Worm (Caenorhabditis elegans) whole organism, early embryonic: ENCODE results near the gene T04G9.4.
A peak's percentile ranks its signal among the peaks of the same experiment; 100 is the strongest.

Experiments used
- B0310.2 ChIP-seq: sonication (generic microtip); optimal IDR thresholded peaks from 2 replicates; lab custom pipeline; 2016; ENCODE audit warnings: mild to moderate bottlenecking, missing genetic modification characterization, missing compliant biosample characterization
- F13C5.2 ChIP-seq: sonication (generic microtip); optimal IDR thresholded peaks from 2 replicates; lab custom pipeline; 2017; ENCODE audit warnings: mild to moderate bottlenecking, missing genetic modification characterization, inconsistent platforms, missing compliant biosample characterization
- aly-1 ChIP-seq: sonication (generic microtip); optimal IDR thresholded peaks from 2 replicates; lab custom pipeline; 2016; ENCODE audit warnings: missing genetic modification characterization, missing compliant biosample characterization
- ama-1 ChIP-seq: fragments of 150-350 bp; optimal IDR thresholded peaks from 2 replicates; lab custom pipeline; 2014
- ceh-13 ChIP-seq: fragments of 200-800 bp; sonication (Bioruptor generic); optimal IDR thresholded peaks from 2 replicates; lab custom pipeline; 2018; ENCODE audit warnings: mild to moderate bottlenecking, missing genetic modification characterization, missing compliant biosample characterization
- ceh-36 ChIP-seq: sonication (generic microtip); optimal IDR thresholded peaks from 2 replicates; lab custom pipeline; 2016; ENCODE audit warnings: missing genetic modification characterization, inconsistent platforms, missing compliant biosample characterization
- ets-7 ChIP-seq: sonication (generic microtip); optimal IDR thresholded peaks from 2 replicates; lab custom pipeline; 2016; ENCODE audit warnings: missing genotype, missing genetic modification characterization, missing compliant biosample characterization
- flt-1 ChIP-seq: fragments of 200-800 bp; sonication (Bioruptor generic); IDR thresholded peaks from 2 replicates; pipeline ENCODE4 v1.3.6; 2022; ENCODE audit warnings: missing genetic modification characterization, missing compliant biosample characterization
- hmbx-1 ChIP-seq: sonication (generic microtip); optimal IDR thresholded peaks from 2 replicates; lab custom pipeline; 2016; ENCODE audit warnings: mild to moderate bottlenecking, missing genetic modification characterization, missing compliant biosample characterization
- hmg-4 ChIP-seq: fragments of 200-800 bp; sonication (Bioruptor generic); optimal IDR thresholded peaks from 2 replicates; lab custom pipeline; 2018; ENCODE audit warnings: mild to moderate bottlenecking, missing genetic modification characterization, missing compliant biosample characterization
- hnd-1 ChIP-seq: sonication (generic microtip); optimal IDR thresholded peaks from 2 replicates; lab custom pipeline; 2016; ENCODE audit warnings: missing genetic modification characterization, missing compliant biosample characterization
- pes-1 ChIP-seq: fragments of 200-800 bp; sonication (Bioruptor generic); IDR thresholded peaks from 2 replicates; pipeline ENCODE4 v1.3.6; 2022; ENCODE audit warnings: missing genetic modification reagents, missing genetic modification characterization, missing compliant biosample characterization
- scrt-1 ChIP-seq: fragments of 200-800 bp; sonication (Bioruptor generic); IDR thresholded peaks from 2 replicates; pipeline ENCODE4 v1.3.6; 2022; ENCODE audit warnings: missing genetic modification characterization, missing compliant biosample characterization
- sea-1 ChIP-seq: fragments of 200-800 bp; sonication (Bioruptor generic); conservative IDR thresholded peaks from 2 replicates; pipeline ENCODE4 v1.3.6; 2022; ENCODE audit warnings: missing genetic modification characterization, missing compliant biosample characterization
- tbx-11 ChIP-seq: fragments of 200-800 bp; sonication (Bioruptor generic); IDR thresholded peaks from 2 replicates; pipeline ENCODE4 v1.3.6; 2022; ENCODE audit warnings: missing genetic modification characterization, missing compliant biosample characterization
- tbx-37 ChIP-seq: fragments of 200-800 bp; sonication (Bioruptor generic); conservative IDR thresholded peaks from 2 replicates; pipeline ENCODE4 v1.3.6; 2022; ENCODE audit warnings: missing genetic modification reagents, missing genetic modification characterization, missing compliant biosample characterization
- tra-4 ChIP-seq: sonication (generic microtip); optimal IDR thresholded peaks from 2 replicates; lab custom pipeline; 2017; ENCODE audit warnings: missing genetic modification characterization, missing compliant biosample characterization

The T04G9.4 gene

ce11 chrX:763452-763851 is 8.8 kb upstream of the T04G9.4 start, which contains the start of gene dyf-11:
Gene dyf-11, plus strand, starts transcription at chrX:763752.
- TF ChIP-seq B0310.2 (tag; lab: Kevin White, UChicago) (no peak), scrt-1 (GFP tag; lab: Robert Waterston, UW) (no peak), pes-1 (GFP tag; lab: Robert Waterston, UW) (no peak), ets-7 (tag; lab: Kevin White, UChicago) (no peak), ceh-13 (no peak), tra-4 (tag; lab: Kevin White, UChicago) (no peak), ceh-36 (tag; lab: Kevin White, UChicago) (no peak), tbx-37 (GFP tag; lab: Robert Waterston, UW) (no peak), sea-1 (no peak), ama-1 (lab: Kevin White, UChicago) (no peak)

ce11 chrX:768061-768646 is 4.1 kb upstream of the T04G9.4 start, which contains the start of the genes trap-2 and ile-2:
Gene trap-2, minus strand, starts transcription at chrX:768069.
Gene ile-2, plus strand, starts transcription at chrX:768596.
- peak; percentile 89 for TF ChIP-seq F13C5.2
- no peak for TF ChIP-seq hmbx-1 (tag; lab: Kevin White, UChicago)
- peak; percentile 78 for TF ChIP-seq hmg-4 (GFP tag; lab: Kevin White, UChicago)
- TF ChIP-seq scrt-1 (GFP tag; lab: Robert Waterston, UW): no peak
- no peak for TF ChIP-seq ama-1 (lab: Kevin White, UChicago)
- no peak for TF ChIP-seq hnd-1 (tag; lab: Kevin White, UChicago)
- TF ChIP-seq ceh-36 (tag; lab: Kevin White, UChicago): no peak
- TF ChIP-seq aly-1 (tag; lab: Kevin White, UChicago): no peak
- peak; percentile 69; the same call in 1 of the 2 replicates for TF ChIP-seq sea-1
- TF ChIP-seq ets-7 (tag; lab: Kevin White, UChicago): peak; percentile 37
- no peak for TF ChIP-seq tbx-11
- TF ChIP-seq pes-1 (GFP tag; lab: Robert Waterston, UW): no peak; the same call in 1 of the 2 replicates
- TF ChIP-seq ceh-13: no peak
- peak; percentile 57; the same call in 1 of the 2 replicates for TF ChIP-seq flt-1 (GFP tag; lab: Robert Waterston, UW)
- no peak for TF ChIP-seq tra-4 (tag; lab: Kevin White, UChicago)
- no peak for TF ChIP-seq tbx-37 (GFP tag; lab: Robert Waterston, UW)
- no peak for TF ChIP-seq B0310.2 (tag; lab: Kevin White, UChicago)

ce11 chrX:769550-769949 is 2.7 kb upstream of the T04G9.4 start:
- TF ChIP-seq flt-1 (GFP tag; lab: Robert Waterston, UW): no peak
- no peak for TF ChIP-seq B0310.2 (tag; lab: Kevin White, UChicago)
- TF ChIP-seq ama-1 (lab: Kevin White, UChicago): no peak
- TF ChIP-seq hmg-4 (GFP tag; lab: Kevin White, UChicago): no peak
- no peak for TF ChIP-seq tbx-37 (GFP tag; lab: Robert Waterston, UW)
- TF ChIP-seq sea-1: no peak
- TF ChIP-seq tbx-11: no peak
- TF ChIP-seq F13C5.2: no peak
- TF ChIP-seq ceh-36 (tag; lab: Kevin White, UChicago): no peak
- TF ChIP-seq tra-4 (tag; lab: Kevin White, UChicago): no peak
- no peak for TF ChIP-seq ceh-13
- TF ChIP-seq aly-1 (tag; lab: Kevin White, UChicago): no peak
- no peak for TF ChIP-seq pes-1 (GFP tag; lab: Robert Waterston, UW)
- TF ChIP-seq ets-7 (tag; lab: Kevin White, UChicago): no peak
- no peak for TF ChIP-seq hnd-1 (tag; lab: Kevin White, UChicago)
- no peak for TF ChIP-seq scrt-1 (GFP tag; lab: Robert Waterston, UW)
- no peak for TF ChIP-seq hmbx-1 (tag; lab: Kevin White, UChicago)

- TF ChIP-seq sea-1 (no peak), ceh-13 (no peak), scrt-1 (GFP tag; lab: Robert Waterston, UW) (no peak), ets-7 (tag; lab: Kevin White, UChicago) (no peak), aly-1 (tag; lab: Kevin White, UChicago) (no peak), tra-4 (tag; lab: Kevin White, UChicago) (no peak), ama-1 (lab: Kevin White, UChicago) (no peak)
These were observed 1.7 kb upstream of the T04G9.4 start, which contains the start of gene T04G9.7 for ce11 chrX:770537-770936. Gene T04G9.7, plus strand, starts transcription at chrX:770837.

- TF ChIP-seq sea-1 (no peak), scrt-1 (GFP tag; lab: Robert Waterston, UW) (no peak), aly-1 (tag; lab: Kevin White, UChicago) (no peak)
These were observed 5.1 kb downstream of the T04G9.4 start, which contains the start of gene nas-15 for ce11 chrX:777421-777820. Gene nas-15, plus strand, starts transcription at chrX:777721.

- TF ChIP-seq flt-1 (GFP tag; lab: Robert Waterston, UW) (no peak), ceh-13 (no peak), hmbx-1 (tag; lab: Kevin White, UChicago) (no peak)
These were observed 7.0 kb downstream of the T04G9.4 start for ce11 chrX:779259-779658.

- TF ChIP-seq pes-1 (GFP tag; lab: Robert Waterston, UW): no peak
- TF ChIP-seq tbx-11: no peak
- TF ChIP-seq aly-1 (tag; lab: Kevin White, UChicago): no peak
- no peak for TF ChIP-seq tbx-37 (GFP tag; lab: Robert Waterston, UW)
- no peak for TF ChIP-seq hmbx-1 (tag; lab: Kevin White, UChicago)
- no peak for TF ChIP-seq ets-7 (tag; lab: Kevin White, UChicago)
- TF ChIP-seq B0310.2 (tag; lab: Kevin White, UChicago): no peak
- no peak for TF ChIP-seq hnd-1 (tag; lab: Kevin White, UChicago)
- no peak for TF ChIP-seq ama-1 (lab: Kevin White, UChicago)
- no peak for TF ChIP-seq hmg-4 (GFP tag; lab: Kevin White, UChicago)
- no peak for TF ChIP-seq flt-1 (GFP tag; lab: Robert Waterston, UW)
- TF ChIP-seq scrt-1 (GFP tag; lab: Robert Waterston, UW): no peak
- no peak for TF ChIP-seq sea-1
- no peak for TF ChIP-seq F13C5.2
These were observed 7.8 kb downstream of the T04G9.4 start for ce11 chrX:780027-780426.
